Worm (Caenorhabditis elegans) whole organism, L4 larva: ENCODE data around the gene W06G6.9.
A peak's percentile ranks its signal among the peaks of the same experiment; 100 is the strongest.

ENCODE experiments used
- D1046.2 ChIP-seq: fragments of 200-800 bp; sonication (Bioruptor generic); IDR thresholded peaks from 2 replicates; pipeline ENCODE4 v1.3.6; 2022; ENCODE audit warnings: missing genetic modification characterization, missing compliant biosample characterization
- F26F4.8 ChIP-seq: fragments of 200-800 bp; sonication (Bioruptor generic); conservative IDR thresholded peaks from 2 replicates; pipeline ENCODE4 v1.3.6; 2022; ENCODE audit warnings: missing genetic modification characterization, missing compliant biosample characterization
- Y105C5A.15 ChIP-seq: fragments of 200-800 bp; sonication (Bioruptor generic); IDR thresholded peaks from 2 replicates; pipeline ENCODE4 v1.3.6; 2022; ENCODE audit warnings: missing genetic modification characterization, missing compliant biosample characterization
- Y5F2A.4 ChIP-seq: fragments of 200-800 bp; sonication (Bioruptor generic); optimal IDR thresholded peaks from 2 replicates; lab custom pipeline; 2018; ENCODE audit warnings: mild to moderate bottlenecking, missing genetic modification characterization, missing compliant biosample characterization
- aha-1 ChIP-seq: fragments of 150-350 bp; peaks from one replicate; lab custom pipeline; 2014; ENCODE audit warnings: missing biosample characterization, missing genetic modification characterization
- aly-2 ChIP-seq: sonication (generic microtip); optimal IDR thresholded peaks from 2 replicates; lab custom pipeline; 2018; ENCODE audit warnings: missing biosample characterization, missing genetic modification characterization
- ceh-20 ChIP-seq: fragments of 200-800 bp; sonication (Bioruptor generic); IDR thresholded peaks from 2 replicates; pipeline ENCODE4 v1.3.6; 2022; ENCODE audit warnings: missing genetic modification reagents, missing genetic modification characterization, missing compliant biosample characterization
- ceh-28 ChIP-seq: fragments of 150-350 bp; optimal IDR thresholded peaks from 2 replicates; lab custom pipeline; 2014; ENCODE audit warnings: missing biosample characterization, missing genetic modification reagents, missing genetic modification characterization
- ceh-32 ChIP-seq: sonication (generic microtip); optimal IDR thresholded peaks from 2 replicates; lab custom pipeline; 2016; ENCODE audit warnings: mild to moderate bottlenecking, missing genetic modification characterization, missing compliant biosample characterization; ENCODE audit not compliant: poor library complexity
- cey-2 ChIP-seq: sonication (generic microtip); optimal IDR thresholded peaks from 3 replicates; lab custom pipeline; 2017; ENCODE audit warnings: missing genetic modification characterization, mild to moderate bottlenecking, missing compliant biosample characterization, antibody characterized with exemption, borderline replicate concordance; ENCODE audit not compliant: insufficient read depth
- ctbp-1 ChIP-seq: fragments of 200-800 bp; sonication (Bioruptor generic); IDR thresholded peaks from 2 replicates; pipeline ENCODE4 v1.3.6; 2022; ENCODE audit warnings: missing genetic modification reagents, missing genetic modification characterization, missing compliant biosample characterization
- dmd-6 ChIP-seq: fragments of 200-800 bp; sonication (Bioruptor generic); IDR thresholded peaks from 2 replicates; pipeline ENCODE4 v1.3.6; 2022; ENCODE audit warnings: missing genetic modification reagents, missing genetic modification characterization, missing compliant biosample characterization
- dpl-1 ChIP-seq: fragments of 150-350 bp; optimal IDR thresholded peaks from 2 replicates; lab custom pipeline; 2014; ENCODE audit warnings: missing biosample characterization, missing genetic modification reagents, missing genetic modification characterization
- dve-1 ChIP-seq: sonication (generic microtip); optimal IDR thresholded peaks from 2 replicates; lab custom pipeline; 2017; ENCODE audit warnings: antibody characterized with exemption, mild to moderate bottlenecking, missing genetic modification characterization, missing compliant biosample characterization; ENCODE audit not compliant: insufficient read depth
- egl-43 ChIP-seq: fragments of 200-800 bp; sonication (Bioruptor generic); IDR thresholded peaks from 2 replicates; pipeline ENCODE4 v1.3.6; 2022; ENCODE audit warnings: missing genetic modification reagents, missing genetic modification characterization, missing compliant biosample characterization
- fkh-10 ChIP-seq: fragments of 150-350 bp; optimal IDR thresholded peaks from 2 replicates; lab custom pipeline; 2014; ENCODE audit warnings: missing biosample characterization, missing genetic modification reagents, missing genetic modification characterization
- gei-8 ChIP-seq: fragments of 200-800 bp; sonication (Bioruptor generic); optimal IDR thresholded peaks from 2 replicates; lab custom pipeline; 2018; ENCODE audit warnings: mild to moderate bottlenecking, missing genetic modification characterization, missing compliant biosample characterization
- hlh-11 ChIP-seq: fragments of 200-800 bp; sonication (Bioruptor generic); optimal IDR thresholded peaks from 2 replicates; lab custom pipeline; 2018; ENCODE audit warnings: mild to moderate bottlenecking, missing genetic modification characterization, missing compliant biosample characterization
- hmg-1.1 ChIP-seq: fragments of 200-800 bp; sonication (Bioruptor generic); IDR thresholded peaks from 2 replicates; pipeline ENCODE4 v1.3.6; 2022; ENCODE audit warnings: missing genetic modification reagents, missing genetic modification characterization, missing compliant biosample characterization
- lim-7 ChIP-seq: fragments of 200-800 bp; sonication (Bioruptor generic); IDR thresholded peaks from 2 replicates; pipeline ENCODE4 v1.3.6; 2022; ENCODE audit warnings: missing genetic modification characterization, missing compliant biosample characterization
- lin-29 ChIP-seq: fragments of 200-800 bp; sonication (Bioruptor generic); IDR thresholded peaks from 2 replicates; pipeline ENCODE4 v1.3.6; 2022; ENCODE audit warnings: missing genetic modification reagents, missing genetic modification characterization, missing compliant biosample characterization
- lsy-2 ChIP-seq, 2 experiments: fragments of 150-350 bp in 1 of 2; sonication (generic microtip) in 1 of 2; optimal IDR thresholded peaks; 2 replicates each; lab custom pipeline; 2014 to 2017; ENCODE audit warnings: missing biosample characterization in 2 of 2, missing genetic modification characterization in 2 of 2
- mdl-1 ChIP-seq, 2 experiments: fragments of 150-350 bp in 1 of 2; sonication (generic microtip) in 1 of 2; optimal IDR thresholded peaks; 2 replicates each; lab custom pipeline; 2014 to 2017; ENCODE audit warnings: missing biosample characterization in 2 of 2, missing genetic modification characterization in 2 of 2
- mdt-29 ChIP-seq: fragments of 200-800 bp; sonication (Bioruptor generic); IDR thresholded peaks from 2 replicates; pipeline ENCODE4 v1.3.6; 2022; ENCODE audit warnings: missing genetic modification reagents, missing genetic modification characterization, missing compliant biosample characterization
- mep-1 ChIP-seq: fragments of 150-350 bp; sonication (generic microtip); optimal IDR thresholded peaks from 3 replicates; lab custom pipeline; 2014; ENCODE audit warnings: missing biosample characterization, missing genetic modification characterization
- mxl-3 ChIP-seq: fragments of 200-800 bp; sonication (Bioruptor generic); optimal IDR thresholded peaks from 2 replicates; lab custom pipeline; 2018; ENCODE audit warnings: mild to moderate bottlenecking, missing genetic modification characterization, missing compliant biosample characterization
- nhr-102 ChIP-seq: sonication (generic microtip); optimal IDR thresholded peaks from 2 replicates; lab custom pipeline; 2016; ENCODE audit warnings: mild to moderate bottlenecking, missing genetic modification characterization, moderate library complexity, missing compliant biosample characterization
- nhr-237 ChIP-seq: sonication (generic microtip); optimal IDR thresholded peaks from 2 replicates; lab custom pipeline; 2017; ENCODE audit warnings: missing biosample characterization, missing genetic modification characterization
- nhr-28 ChIP-seq: fragments of 150-350 bp; optimal IDR thresholded peaks from 2 replicates; lab custom pipeline; 2014; ENCODE audit warnings: missing biosample characterization, missing genetic modification characterization
- nhr-77 ChIP-seq: fragments of 150-350 bp; optimal IDR thresholded peaks from 2 replicates; lab custom pipeline; 2014; ENCODE audit warnings: missing biosample characterization, missing genetic modification characterization
- pha-4 ChIP-seq, 2 experiments: fragments of 150-350 bp in 1 of 2; fragments of 200-800 bp in 1 of 2; sonication (Bioruptor generic) in 1 of 2; IDR thresholded peaks in 1 of 2; optimal IDR thresholded peaks in 1 of 2; 2 replicates each; pipeline versions ENCODE4 v1.3.6 to Lab custom; 2014 to 2022; ENCODE audit warnings: missing genetic modification characterization in 2 of 2, missing genetic modification reagents in 2 of 2, missing biosample characterization in 1 of 2, missing compliant biosample characterization in 1 of 2
- pqm-1 ChIP-seq: sonication (generic microtip); optimal IDR thresholded peaks from 2 replicates; lab custom pipeline; 2017; ENCODE audit warnings: missing biosample characterization, missing genetic modification characterization
- rbr-2 ChIP-seq: sonication (generic microtip); optimal IDR thresholded peaks from 2 replicates; lab custom pipeline; 2016; ENCODE audit warnings: missing genotype, missing genetic modification characterization, missing compliant biosample characterization
- sdz-12 ChIP-seq: fragments of 200-800 bp; sonication (Bioruptor generic); optimal IDR thresholded peaks from 2 replicates; lab custom pipeline; 2018; ENCODE audit warnings: mild to moderate bottlenecking, missing genetic modification characterization, missing compliant biosample characterization
- set-16 ChIP-seq: fragments of 200-800 bp; sonication (Bioruptor generic); IDR thresholded peaks from 2 replicates; pipeline ENCODE4 v1.3.6; 2022; ENCODE audit warnings: missing genetic modification reagents, missing genetic modification characterization, missing compliant biosample characterization
- skn-1 ChIP-seq: fragments of 150-350 bp; optimal IDR thresholded peaks from 2 replicates; lab custom pipeline; 2014; ENCODE audit warnings: missing biosample characterization, missing genetic modification characterization
- unc-62 ChIP-seq, 3 experiments: fragments of 150-350 bp in 1 of 3; sonication (generic microtip); optimal IDR thresholded peaks in 2 of 3; peaks in 1 of 3; 1 replicate in 1 of 3; 2 replicates in 2 of 3; lab custom pipeline; 2014 to 2017; ENCODE audit warnings: missing biosample characterization in 3 of 3, missing genetic modification characterization in 3 of 3, missing genetic modification reagents in 3 of 3, missing genotype in 1 of 3
- vab-7 ChIP-seq: fragments of 200-800 bp; sonication (Bioruptor generic); IDR thresholded peaks from 2 replicates; pipeline ENCODE4 v1.3.6; 2022; ENCODE audit warnings: missing genetic modification reagents, missing genetic modification characterization, missing compliant biosample characterization
- zfp-3 ChIP-seq: fragments of 200-800 bp; sonication (Bioruptor generic); conservative IDR thresholded peaks from 2 replicates; pipeline ENCODE4 v1.3.6; 2022; ENCODE audit warnings: missing genetic modification reagents, missing genetic modification characterization, missing compliant biosample characterization
- ztf-7 ChIP-seq: fragments of 150-350 bp; optimal IDR thresholded peaks from 2 replicates; lab custom pipeline; 2014; ENCODE audit warnings: missing biosample characterization, missing genetic modification characterization

W06G6.9 gene

ce11 chrV:16638204-16638603 is 8.1 kb downstream of the W06G6.9 start, which contains the start of gene srw-76:
TSS of gene srw-76 (minus strand) at chrV:16638304.
- TF ChIP-seq ceh-32 (tag; lab: Kevin White, UChicago) (no peak), nhr-237 (tag; lab: Kevin White, UChicago) (no peak), vab-7 (no peak), set-16 (no peak), lim-7 (GFP tag; lab: Robert Waterston, UW) (no peak), lin-29 (GFP tag; lab: Robert Waterston, UW) (no peak), dpl-1 (GFP tag; lab: Kevin White, UChicago) (no peak), zfp-3 (GFP tag; lab: Robert Waterston, UW) (no peak), ztf-7 (tag; lab: Kevin White, UChicago) (no peak), mdl-1 (tag; optimal IDR thresholded peaks at IDR 0.05; lab: Kevin White, UChicago) (no peak), mep-1 (tag; lab: Kevin White, UChicago) (no peak), ceh-20 (no peak), mdt-29 (no peak), dve-1 (tag; lab: Kevin White, UChicago) (no peak)

ce11 chrV:16635911-16636310 is 10.4 kb downstream of the W06G6.9 start, which contains the start of gene mltn-11:
TSS of gene mltn-11 (plus strand) at chrV:16636186.
- no peak for TF ChIP-seq skn-1 (tag; lab: Kevin White, UChicago)
- no peak for TF ChIP-seq rbr-2
- TF ChIP-seq nhr-77 (tag; lab: Kevin White, UChicago): no peak
- TF ChIP-seq pqm-1 (tag; lab: Kevin White, UChicago): no peak
- TF ChIP-seq aly-2: no peak
- no peak for TF ChIP-seq ceh-28 (tag; lab: Kevin White, UChicago)
- TF ChIP-seq nhr-102 (tag; lab: Kevin White, UChicago): no peak
- TF ChIP-seq aha-1 (tag; lab: Kevin White, UChicago): no peak
- no peak for TF ChIP-seq Y105C5A.15 (GFP tag; lab: Robert Waterston, UW)
- no peak for TF ChIP-seq pha-4 (GFP tag; IDR thresholded peaks at IDR 0.05; lab: Robert Waterston, UW)
- no peak for TF ChIP-seq pha-4 (tag; optimal IDR thresholded peaks at IDR 0.05; lab: Kevin White, UChicago)
- TF ChIP-seq Y5F2A.4: no peak
- TF ChIP-seq nhr-28 (tag; lab: Kevin White, UChicago): no peak
- no peak for TF ChIP-seq ceh-32 (tag; lab: Kevin White, UChicago)
- no peak for TF ChIP-seq mxl-3 (GFP tag; lab: Kevin White, UChicago)

DNA sequence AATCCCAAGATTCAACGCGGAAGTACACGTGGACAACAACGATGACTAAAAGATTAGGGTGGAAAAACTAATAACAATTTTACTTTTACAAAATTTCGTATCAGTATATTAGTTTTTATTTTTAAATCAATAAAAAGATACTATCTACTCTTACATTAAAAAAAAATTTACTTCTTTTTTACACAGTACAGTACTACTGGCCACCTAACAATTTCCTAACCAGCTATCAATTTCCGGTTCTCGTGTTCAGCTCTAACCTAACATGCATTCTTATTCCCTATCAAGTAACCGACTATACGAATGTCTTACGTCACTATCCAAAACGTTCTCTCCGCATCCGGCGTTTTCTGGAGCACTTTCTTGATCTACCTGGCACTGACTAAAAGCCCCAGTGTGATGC is 16.7 kb downstream of the W06G6.9 start, which contains the start of gene srd-21:
srd-21 (plus strand) TSS at position 301 of the 400 bp plus-strand sequence.
- TF ChIP-seq aha-1 (tag; lab: Kevin White, UChicago): peak; percentile 58
- TF ChIP-seq fkh-10 (GFP tag; lab: Kevin White, UChicago): no peak
- peak in 1 of 2 experiments; percentile 27 for TF ChIP-seq unc-62 (GFP tag; optimal IDR thresholded peaks at IDR 0.05 in 1 of 2; lab: Kevin White, UChicago)
- no peak for TF ChIP-seq unc-62 (tag; optimal IDR thresholded peaks at IDR 0.05; lab: Kevin White, UChicago)
- TF ChIP-seq, all 104 proteins: peak for 2

ce11 chrV:16628991-16629390 is 17.3 kb downstream of the W06G6.9 start, which contains the start of gene W06G6.2:
TSS of gene W06G6.2 (plus strand) at chrV:16629291.
- TF ChIP-seq gei-8 (GFP tag; lab: Kevin White, UChicago) (no peak), aly-2 (no peak), F26F4.8 (GFP tag; lab: Robert Waterston, UW) (no peak), D1046.2 (GFP tag; lab: Robert Waterston, UW) (no peak), hlh-11 (tag; lab: Kevin White, UChicago) (no peak), lsy-2 (tag; optimal IDR thresholded peaks at IDR 0.05; lab: Kevin White, UChicago) (no peak), unc-62 (GFP tag; optimal IDR thresholded peaks at IDR 0.05 in 1 of 2; lab: Kevin White, UChicago) (no peak), unc-62 (tag; optimal IDR thresholded peaks at IDR 0.05; lab: Kevin White, UChicago) (no peak), egl-43 (GFP tag; lab: Robert Waterston, UW) (no peak), set-16 (no peak), sdz-12 (GFP tag; lab: Kevin White, UChicago) (no peak), hmg-1.1 (GFP tag; lab: Robert Waterston, UW) (no peak), dmd-6 (GFP tag; lab: Robert Waterston, UW) (no peak), vab-7 (no peak), ctbp-1 (GFP tag; lab: Robert Waterston, UW) (no peak), cey-2 (no peak)
